Fruit fly (Drosophila melanogaster) whole organism, embryonic: ENCODE data around the gene MTF-1.

ENCODE experiments used
- B-H2 ChIP-seq: fragments of 200-800 bp; sonication (Bioruptor generic); optimal IDR thresholded peaks from 2 replicates; lab custom pipeline; 2018; ENCODE audit warnings: missing biosample characterization, mild to moderate bottlenecking, missing genetic modification characterization
- Blimp-1 ChIP-seq: fragments of 200-800 bp; sonication (Bioruptor generic); optimal IDR thresholded peaks from 3 replicates; lab custom pipeline; 2018; ENCODE audit warnings: missing biosample characterization, missing genetic modification characterization, mild to moderate bottlenecking, moderate library complexity, missing genetic modification reagents
- CG11456 ChIP-seq: fragments of 200-800 bp; sonication (Bioruptor generic); IDR thresholded peaks from 3 replicates; pipeline ENCODE4 v1.3.6; 2022; ENCODE audit warnings: missing biosample characterization, missing genetic modification characterization
- CG12236 ChIP-seq: fragments of 200-800 bp; sonication (Bioruptor generic); optimal IDR thresholded peaks from 2 replicates; lab custom pipeline; 2016; ENCODE audit warnings: missing biosample characterization, missing genetic modification characterization
- CG1233 ChIP-seq: fragments of 200-800 bp; sonication (Bioruptor generic); optimal IDR thresholded peaks from 4 replicates; lab custom pipeline; 2018; ENCODE audit warnings: missing biosample characterization, mild to moderate bottlenecking, missing genetic modification characterization
- CG14441 ChIP-seq: fragments of 200-800 bp; sonication (Bioruptor generic); IDR thresholded peaks from 2 replicates; pipeline ENCODE4 v1.3.6; 2022; ENCODE audit warnings: missing biosample characterization, missing genetic modification characterization
- CG14860 ChIP-seq: fragments of 200-800 bp; sonication (Bioruptor generic); IDR thresholded peaks from 3 replicates; pipeline ENCODE4 v1.3.6; 2022; ENCODE audit warnings: missing biosample characterization, missing genetic modification characterization; ENCODE audit not compliant: partially characterized antibody
- CG1529 ChIP-seq: fragments of 200-800 bp; sonication (Bioruptor generic); optimal IDR thresholded peaks from 3 replicates; lab custom pipeline; 2018; ENCODE audit warnings: missing biosample characterization, missing genetic modification characterization
- CG15514 ChIP-seq: fragments of 200-800 bp; sonication (Bioruptor generic); optimal IDR thresholded peaks from 3 replicates; lab custom pipeline; 2017; ENCODE audit warnings: missing biosample characterization, missing genetic modification characterization, mild to moderate bottlenecking, moderate library complexity, missing genetic modification reagents
- CG15696 ChIP-seq: fragments of 200-800 bp; sonication (Bioruptor generic); optimal IDR thresholded peaks from 2 replicates; lab custom pipeline; 2019; ENCODE audit warnings: missing biosample characterization, mild to moderate bottlenecking, missing genetic modification characterization, moderate library complexity
- CG17359 ChIP-seq: fragments of 200-800 bp; sonication (Bioruptor generic); optimal IDR thresholded peaks from 3 replicates; lab custom pipeline; 2018; ENCODE audit warnings: missing biosample characterization, mild to moderate bottlenecking, missing genetic modification characterization, moderate library complexity
- CG32772 ChIP-seq: fragments of 200-800 bp; sonication (Bioruptor generic); IDR thresholded peaks from 2 replicates; pipeline ENCODE4 v1.3.6; 2022; ENCODE audit warnings: missing biosample characterization, missing genetic modification characterization
- CG34422 ChIP-seq: fragments of 200-800 bp; sonication (Bioruptor generic); IDR thresholded peaks from 3 replicates; pipeline ENCODE4 v1.3.6; 2022; ENCODE audit warnings: missing biosample characterization, missing genetic modification characterization
- CG6765 ChIP-seq: fragments of 200-800 bp; sonication (Bioruptor generic); optimal IDR thresholded peaks from 3 replicates; lab custom pipeline; 2017; ENCODE audit warnings: missing biosample characterization, mild to moderate bottlenecking, missing genetic modification characterization
- CG6813 ChIP-seq: fragments of 200-800 bp; sonication (Bioruptor generic); optimal IDR thresholded peaks from 2 replicates; lab custom pipeline; 2017; ENCODE audit warnings: missing biosample characterization, missing genetic modification characterization, mild to moderate bottlenecking, moderate library complexity, missing genetic modification reagents
- CG7928 ChIP-seq: fragments of 200-800 bp; sonication (Bioruptor generic); optimal IDR thresholded peaks from 2 replicates; lab custom pipeline; 2017; ENCODE audit warnings: missing biosample characterization, mild to moderate bottlenecking, missing genetic modification characterization
- CG8359 ChIP-seq: fragments of 200-800 bp; sonication (Bioruptor generic); optimal IDR thresholded peaks from 2 replicates; lab custom pipeline; 2017; ENCODE audit warnings: missing biosample characterization, mild to moderate bottlenecking, missing genetic modification characterization, borderline replicate concordance
- CrebB ChIP-seq: fragments of 200-800 bp; sonication (Bioruptor generic); optimal IDR thresholded peaks from 3 replicates; lab custom pipeline; 2018; ENCODE audit warnings: missing biosample characterization, mild to moderate bottlenecking, missing genetic modification characterization
- Dbx ChIP-seq: fragments of 200-800 bp; sonication (Bioruptor generic); IDR thresholded peaks from 3 replicates; pipeline ENCODE4 v1.3.6; 2022; ENCODE audit warnings: missing biosample characterization, missing genetic modification characterization
- Dref ChIP-seq: fragments of 200-800 bp; sonication (Bioruptor generic); IDR thresholded peaks from 2 replicates; pipeline ENCODE4 v1.3.6; 2022; ENCODE audit warnings: missing biosample characterization, missing genetic modification characterization
- H2.0 ChIP-seq: fragments of 200-800 bp; sonication (Bioruptor generic); IDR thresholded peaks from 2 replicates; pipeline ENCODE4 v1.3.6; 2022; ENCODE audit warnings: missing biosample characterization, missing genetic modification characterization
- Hr39 ChIP-seq: fragments of >200 bp; optimal IDR thresholded peaks from 2 replicates; lab custom pipeline; 2017
- Hsf ChIP-seq: fragments of 200-800 bp; sonication (Bioruptor generic); optimal IDR thresholded peaks from 3 replicates; lab custom pipeline; 2016; ENCODE audit warnings: missing biosample characterization, missing genetic modification characterization
- Jarid2 ChIP-seq: fragments of 200-800 bp; sonication (Bioruptor generic); optimal IDR thresholded peaks from 3 replicates; lab custom pipeline; 2017; ENCODE audit warnings: mild to moderate bottlenecking, missing biosample characterization, missing genetic modification reagents, missing genetic modification characterization
- Med ChIP-seq: fragments of 200-800 bp; sonication (Bioruptor generic); peaks from one replicate; lab custom pipeline; 2016; ENCODE audit warnings: missing biosample characterization, missing genetic modification characterization, mild to moderate bottlenecking, inconsistent platforms, moderate library complexity
- Nf-YB ChIP-seq: fragments of 200-800 bp; sonication (Bioruptor generic); optimal IDR thresholded peaks from 3 replicates; lab custom pipeline; 2019; ENCODE audit warnings: missing biosample characterization, mild to moderate bottlenecking, missing genetic modification characterization, moderate library complexity
- Opbp ChIP-seq: fragments of 200-800 bp; sonication (Bioruptor generic); IDR thresholded peaks from 3 replicates; pipeline ENCODE4 v1.3.6; 2022; ENCODE audit warnings: missing biosample characterization, missing genetic modification characterization; ENCODE audit not compliant: partially characterized antibody
- PHDP ChIP-seq: fragments of 200-800 bp; sonication (Bioruptor generic); optimal IDR thresholded peaks from 3 replicates; lab custom pipeline; 2018; ENCODE audit warnings: missing biosample characterization, mild to moderate bottlenecking, missing genetic modification characterization, moderate library complexity
- Pdp1 ChIP-seq, 2 experiments: fragments of 200-800 bp; sonication (Bioruptor generic); optimal IDR thresholded peaks; 3 replicates each; lab custom pipeline; 2016; ENCODE audit warnings: missing biosample characterization in 2 of 2, missing genetic modification characterization in 2 of 2, mild to moderate bottlenecking in 1 of 2, moderate library complexity in 1 of 2
- Ssrp ChIP-seq: fragments of 200-800 bp; sonication (Bioruptor generic); optimal IDR thresholded peaks from 2 replicates; lab custom pipeline; 2018; ENCODE audit warnings: missing biosample characterization, mild to moderate bottlenecking, missing genetic modification characterization, moderate library complexity
- Tbp ChIP-seq: fragments of >200 bp; optimal IDR thresholded peaks from 2 replicates; lab custom pipeline; 2018; ENCODE audit warnings: missing biosample characterization, missing genetic modification characterization
- fd64A ChIP-seq: fragments of 200-800 bp; sonication (Bioruptor generic); optimal IDR thresholded peaks from 3 replicates; lab custom pipeline; 2018; ENCODE audit warnings: missing biosample characterization, mild to moderate bottlenecking, missing genetic modification characterization
- fd96Cb ChIP-seq: fragments of 200-800 bp; sonication (Bioruptor generic); optimal IDR thresholded peaks from 2 replicates; lab custom pipeline; 2018; ENCODE audit warnings: missing biosample characterization, mild to moderate bottlenecking, missing genetic modification characterization, moderate library complexity
- gce ChIP-seq: fragments of 200-800 bp; sonication (Bioruptor generic); IDR thresholded peaks from 3 replicates; pipeline ENCODE4 v1.3.6; 2022; ENCODE audit warnings: missing biosample characterization, missing genetic modification characterization
- ken ChIP-seq: fragments of 200-800 bp; sonication (Bioruptor generic); IDR thresholded peaks from 3 replicates; pipeline ENCODE4 v1.3.6; 2022; ENCODE audit warnings: missing biosample characterization, missing genetic modification characterization
- knrl ChIP-seq: fragments of 200-800 bp; sonication (Bioruptor generic); IDR thresholded peaks from 3 replicates; pipeline ENCODE4 v1.3.6; 2022; ENCODE audit warnings: missing biosample characterization, missing genetic modification characterization; ENCODE audit not compliant: partially characterized antibody
- lbe ChIP-seq: fragments of 200-800 bp; sonication (Bioruptor generic); optimal IDR thresholded peaks from 2 replicates; lab custom pipeline; 2016; ENCODE audit warnings: missing biosample characterization, mild to moderate bottlenecking, missing genetic modification characterization
- maf-S ChIP-seq: fragments of 200-800 bp; sonication (Bioruptor generic); optimal IDR thresholded peaks from 2 replicates; lab custom pipeline; 2016; ENCODE audit warnings: missing biosample characterization, missing genetic modification characterization
- pb ChIP-seq: fragments of 200-800 bp; sonication (Bioruptor generic); optimal IDR thresholded peaks from 3 replicates; lab custom pipeline; 2016; ENCODE audit warnings: missing biosample characterization, missing genetic modification characterization
- pho ChIP-seq: fragments of 200-800 bp; sonication (Bioruptor generic); optimal IDR thresholded peaks from 2 replicates; lab custom pipeline; 2016; ENCODE audit warnings: missing biosample characterization, missing genetic modification characterization
- pum ChIP-seq: fragments of 200-800 bp; sonication (Bioruptor generic); optimal IDR thresholded peaks from 2 replicates; lab custom pipeline; 2016; ENCODE audit warnings: missing biosample characterization, missing genetic modification characterization
- sens ChIP-seq: fragments of 200-800 bp; sonication (Bioruptor generic); peaks from one replicate; lab custom pipeline; 2016; ENCODE audit warnings: missing biosample characterization, missing genetic modification characterization
- shn ChIP-seq: fragments of 200-800 bp; sonication (Bioruptor generic); optimal IDR thresholded peaks from 3 replicates; lab custom pipeline; 2016; ENCODE audit warnings: missing biosample characterization, missing genetic modification characterization
- stwl ChIP-seq: fragments of 200-800 bp; sonication (Bioruptor generic); optimal IDR thresholded peaks from 3 replicates; lab custom pipeline; 2018; ENCODE audit warnings: missing biosample characterization, mild to moderate bottlenecking, missing genetic modification characterization, moderate library complexity
- tap ChIP-seq: fragments of 200-800 bp; optimal IDR thresholded peaks from 3 replicates; lab custom pipeline; 2019; ENCODE audit warnings: missing biosample characterization, mild to moderate bottlenecking, missing genetic modification characterization, moderate library complexity
- trem ChIP-seq: fragments of 200-800 bp; optimal IDR thresholded peaks from 3 replicates; lab custom pipeline; 2019; ENCODE audit warnings: missing biosample characterization, mild to moderate bottlenecking, missing genetic modification characterization, moderate library complexity
- trh ChIP-seq: fragments of 200-800 bp; sonication (Bioruptor generic); optimal IDR thresholded peaks from 2 replicates; lab custom pipeline; 2016; ENCODE audit warnings: missing biosample characterization, missing genetic modification characterization
- zen2 ChIP-seq: fragments of 200-800 bp; sonication (Bioruptor generic); IDR thresholded peaks from 3 replicates; pipeline ENCODE4 v1.3.6; 2022; ENCODE audit warnings: missing biosample characterization, missing genetic modification characterization; ENCODE audit not compliant: partially characterized antibody
- zf30C ChIP-seq: fragments of 200-800 bp; sonication (Bioruptor generic); optimal IDR thresholded peaks from 3 replicates; lab custom pipeline; 2018; ENCODE audit warnings: missing biosample characterization, mild to moderate bottlenecking, missing genetic modification characterization

The MTF-1 gene

dm6 chr3L:9420054-9420818, 9.9 kb upstream of the MTF-1 start (continued):
- TF ChIP-seq CG7928 (GFP tag; lab: Kevin White, UChicago), result no peak
- no peak for TF ChIP-seq Nf-YB
- no peak for TF ChIP-seq pho (GFP tag; lab: Kevin White, UChicago)
- no peak for TF ChIP-seq B-H2
- TF ChIP-seq Blimp-1 (GFP tag; lab: Kevin White, UChicago), result peak; percentile 49
- no peak; the same call in 1 of the 2 replicates for TF ChIP-seq CG32772 (GFP tag; lab: Robert Waterston, UW)
- no peak for TF ChIP-seq Dref
- TF ChIP-seq fd64A (GFP tag; lab: Kevin White, UChicago), result no peak
- peak; percentile 66 for TF ChIP-seq CG17359 (tag; lab: Kevin White, UChicago)
- no peak for TF ChIP-seq shn
- peak; percentile 25 for TF ChIP-seq Hsf (GFP tag; lab: Kevin White, UChicago)
- peak; percentile 25 for TF ChIP-seq CrebB (tag; lab: Kevin White, UChicago)
- TF ChIP-seq Pdp1 (GFP tag; optimal IDR thresholded peaks at IDR 0.05; lab: Kevin White, UChicago), result no peak
- no peak for TF ChIP-seq CG14860
- TF ChIP-seq CG1529 (GFP tag; lab: Kevin White, UChicago), result peak; percentile 2
- no peak for TF ChIP-seq trh
- no peak for TF ChIP-seq Opbp (GFP tag; lab: Robert Waterston, UW)
- no peak for TF ChIP-seq knrl (GFP tag; lab: Robert Waterston, UW)
- no peak for TF ChIP-seq stwl (tag; lab: Kevin White, UChicago)
- TF ChIP-seq CG15514, result peak; percentile 24
- peak; percentile 34 for TF ChIP-seq Ssrp (tag; lab: Kevin White, UChicago)
- no peak for TF ChIP-seq CG8359 (GFP tag; lab: Kevin White, UChicago)
- no peak for TF ChIP-seq CG6813 (GFP tag; lab: Kevin White, UChicago)
- TF ChIP-seq CG1233 (GFP tag; lab: Kevin White, UChicago), result peak; percentile 12
- peak; percentile 87 for TF ChIP-seq sens (GFP tag; lab: Kevin White, UChicago)
- TF ChIP-seq CG6765, result no peak
- no peak for TF ChIP-seq Jarid2 (GFP tag; lab: Kevin White, UChicago)
- no peak for TF ChIP-seq Tbp (GFP tag; lab: Kevin White, UChicago)
- TF ChIP-seq zf30C (GFP tag; lab: Kevin White, UChicago), result no peak
- no peak for TF ChIP-seq trem (tag; lab: Kevin White, UChicago)
- TF ChIP-seq H2.0 (GFP tag; lab: Robert Waterston, UW), result 0 out of 2 replicates have a peak, but pooled peaks have one; percentile 24
- peak; percentile 39 for TF ChIP-seq fd96Cb
- TF ChIP-seq CG15696 (tag; lab: Kevin White, UChicago), result no peak
- peak; percentile 54 for TF ChIP-seq CG14441 (GFP tag; lab: Robert Waterston, UW)
- peak; percentile 12 for TF ChIP-seq CG12236 (GFP tag; lab: Kevin White, UChicago)
- TF ChIP-seq lbe (GFP tag; lab: Kevin White, UChicago), result peak; percentile 92
- peak; percentile 52 for TF ChIP-seq PHDP (tag; lab: Kevin White, UChicago)
- TF ChIP-seq pum (GFP tag; lab: Kevin White, UChicago), result peak; percentile 12
- no peak for TF ChIP-seq pb (GFP tag; lab: Kevin White, UChicago)
- no peak for TF ChIP-seq gce (GFP tag; lab: Robert Waterston, UW)
- TF ChIP-seq tap (tag; lab: Kevin White, UChicago), result peak; percentile 44
- TF ChIP-seq CG34422, result peak; percentile 27; the same call in 1 of the 3 replicates
- TF ChIP-seq Dbx, result 0 out of 3 replicates have a peak, but pooled peaks have one; percentile 32
- 0 out of 3 replicates have a peak, but pooled peaks have one; percentile 24 for TF ChIP-seq CG11456
- TF ChIP-seq zen2 (GFP tag; lab: Robert Waterston, UW), result no peak
- no peak for TF ChIP-seq maf-S
- no peak for TF ChIP-seq Hr39
- peak; percentile 56; the same call in 1 of the 3 replicates for TF ChIP-seq ken (GFP tag; lab: Robert Waterston, UW)
- peak; percentile 81 for TF ChIP-seq Med (GFP tag; lab: Kevin White, UChicago)
